Fruit fly (Drosophila melanogaster): Measurements from ENCODE around the gene CG4186.
A peak's percentile ranks its signal among the peaks of the same experiment; 100 is the strongest.

The CG4186 gene

dm6 chr3L:20787835-20788380 is 18.5 kb downstream of the CG4186 start, which contains the start of gene CG11396 (continued):
- TF ChIP-seq Hand (GFP tag; optimal IDR thresholded peaks at IDR 0.05) (no peak), CG1647 (GFP tag; optimal IDR thresholded peaks at IDR 0.05) (no peak), tna (GFP tag; IDR thresholded peaks at IDR 0.05; ENCODE audit: partially characterized antibody) (peak; percentile 92), CG16813 (GFP tag; IDR thresholded peaks at IDR 0.05; ENCODE audit: partially characterized antibody) (peak; percentile 90), CG8290 (GFP tag; optimal IDR thresholded peaks at IDR 0.05) (peak; percentile 24), CG8290 (tag; optimal IDR thresholded peaks at IDR 0.05) (no peak), ap (GFP tag; IDR thresholded peaks at IDR 0.05) (no peak), CG17802 (tag; optimal IDR thresholded peaks at IDR 0.05) (no peak), Sry-δ (GFP tag; optimal IDR thresholded peaks at IDR 0.05) (peak; percentile 94), knrl (GFP tag; IDR thresholded peaks at IDR 0.05; ENCODE audit: partially characterized antibody) (peak; percentile 93), CG2116 (GFP tag; optimal IDR thresholded peaks at IDR 0.05) (peak; percentile 59), ci (GFP tag; IDR thresholded peaks at IDR 0.05) (0 out of 3 replicates have a peak, but pooled peaks have one; percentile 16), CG1603 (tag; optimal IDR thresholded peaks at IDR 0.05) (peak; percentile 46), Six4 (GFP tag; optimal IDR thresholded peaks at IDR 0.05) (no peak), amos (GFP tag; IDR thresholded peaks at IDR 0.05; ENCODE audit: partially characterized antibody) (peak; percentile 97), HmgZ (tag; optimal IDR thresholded peaks at IDR 0.05) (peak; percentile 4), CG7963 (GFP tag; IDR thresholded peaks at IDR 0.05; ENCODE audit: partially characterized antibody) (peak; percentile 94), CG2712 (tag; optimal IDR thresholded peaks at IDR 0.05) (peak; percentile 22), Dref (GFP tag; IDR thresholded peaks at IDR 0.05) (peak; percentile 80), HLH4C (GFP tag; IDR thresholded peaks at IDR 0.05; ENCODE audit: partially characterized antibody) (peak; percentile 88), Doc3 (GFP tag; IDR thresholded peaks at IDR 0.05; ENCODE audit: partially characterized antibody) (peak; percentile 90), CG10267 (tag; optimal IDR thresholded peaks at IDR 0.05) (peak; percentile 14), row (GFP tag; IDR thresholded peaks at IDR 0.05) (peak; percentile 45; the same call in 2 of the 3 replicates), CG5953 (GFP tag; IDR thresholded peaks at IDR 0.05) (no peak), mld (GFP tag; IDR thresholded peaks at IDR 0.05; ENCODE audit: partially characterized antibody) (peak; percentile 91), CG2129 (GFP tag; IDR thresholded peaks at IDR 0.05; ENCODE audit: partially characterized antibody) (peak; percentile 74), CG10979 (tag; optimal IDR thresholded peaks at IDR 0.05) (no peak), tin (GFP tag; optimal IDR thresholded peaks at IDR 0.05) (no peak), CG14710 (tag; optimal IDR thresholded peaks at IDR 0.05) (peak; percentile 39), nom (GFP tag; optimal IDR thresholded peaks at IDR 0.05) (peak; percentile 8), Rfx (GFP tag; IDR thresholded peaks at IDR 0.05) (peak; percentile 58), CG11560 (tag; IDR thresholded peaks at IDR 0.05) (no peak), Dbx (GFP tag; IDR thresholded peaks at IDR 0.05) (no peak), dati (GFP tag; IDR thresholded peaks at IDR 0.05) (no peak), BtbVII (GFP tag; optimal IDR thresholded peaks at IDR 0.05) (no peak), trem (tag; optimal IDR thresholded peaks at IDR 0.05) (peak; percentile 40), CG17186 (GFP tag; optimal IDR thresholded peaks at IDR 0.05) (peak; percentile 4), Mrtf (GFP tag; IDR thresholded peaks at IDR 0.05) (no peak), pb (GFP tag; optimal IDR thresholded peaks at IDR 0.05) (no peak), MBD-R2 (GFP tag; IDR thresholded peaks at IDR 0.05) (peak; percentile 57), peb (GFP tag; IDR thresholded peaks at IDR 0.05) (no peak), CG4617 (GFP tag; optimal IDR thresholded peaks at IDR 0.05; ENCODE audit: borderline replicate concordance) (peak; percentile 33), CG30431 (GFP tag; optimal IDR thresholded peaks at IDR 0.05) (no peak), unc-4 (GFP tag; IDR thresholded peaks at IDR 0.05; ENCODE audit: partially characterized antibody) (peak; percentile 96), Pdp1 (GFP tag; optimal IDR thresholded peaks at IDR 0.05) (peak in 1 of 2 experiments; percentile 68), CG6791 (GFP tag; IDR thresholded peaks at IDR 0.05; ENCODE audit: partially characterized antibody) (peak; percentile 96), E2f2 (GFP tag; IDR thresholded peaks at IDR 0.05) (peak; percentile 98), sna (GFP tag; IDR thresholded peaks at IDR 0.05; ENCODE audit: partially characterized antibody) (peak; percentile 88), phol (tag; optimal IDR thresholded peaks at IDR 0.05) (peak; percentile 14)
